Worm (Caenorhabditis elegans) whole organism, L3 larva: Measurements from ENCODE around the gene Y48B6A.5.

Source experiments
- aly-2 ChIP-seq: fragments of 150-350 bp; optimal IDR thresholded peaks from 2 replicates; lab custom pipeline; 2014; ENCODE audit warnings: missing biosample characterization, missing genetic modification characterization
- ama-1 ChIP-seq: fragments of 150-350 bp; optimal IDR thresholded peaks from 2 replicates; lab custom pipeline; 2018
- ceh-28 ChIP-seq: fragments of 150-350 bp; optimal IDR thresholded peaks from 2 replicates; lab custom pipeline; 2014; ENCODE audit warnings: missing biosample characterization, missing genetic modification reagents, missing genetic modification characterization
- ceh-82 ChIP-seq: fragments of 150-350 bp; optimal IDR thresholded peaks from 2 replicates; lab custom pipeline; 2014; ENCODE audit warnings: missing biosample characterization, missing genetic modification characterization
- ceh-9 ChIP-seq: sonication (generic microtip); optimal IDR thresholded peaks from 2 replicates; lab custom pipeline; 2018; ENCODE audit warnings: missing biosample characterization, missing genetic modification characterization
- eor-1 ChIP-seq, 2 experiments: fragments of 150-350 bp; optimal IDR thresholded peaks; 2 replicates each; lab custom pipeline; 2014 to 2018; ENCODE audit warnings: missing biosample characterization in 2 of 2, missing genetic modification characterization in 2 of 2
- fkh-10 ChIP-seq: sonication (generic microtip); optimal IDR thresholded peaks from 2 replicates; lab custom pipeline; 2017; ENCODE audit warnings: missing biosample characterization, missing genetic modification reagents, missing genetic modification characterization
- fos-1 ChIP-seq: fragments of 150-350 bp; optimal IDR thresholded peaks from 2 replicates; lab custom pipeline; 2014; ENCODE audit warnings: missing biosample characterization, missing genetic modification characterization
- lin-15B ChIP-seq: fragments of 150-350 bp; optimal IDR thresholded peaks from 2 replicates; lab custom pipeline; 2014; ENCODE audit warnings: missing biosample characterization, missing genetic modification characterization
- lsy-12 ChIP-seq: sonication (generic microtip); optimal IDR thresholded peaks from 2 replicates; lab custom pipeline; 2016; ENCODE audit warnings: mild to moderate bottlenecking, missing genetic modification characterization, missing compliant biosample characterization
- nfya-1 ChIP-seq: sonication (generic microtip); optimal IDR thresholded peaks from 2 replicates; lab custom pipeline; 2017; ENCODE audit warnings: missing genetic modification characterization, mild to moderate bottlenecking, missing compliant biosample characterization, antibody characterized with exemption, moderate library complexity; ENCODE audit not compliant: insufficient read depth
- nhr-12 ChIP-seq: fragments of 150-350 bp; optimal IDR thresholded peaks from 2 replicates; lab custom pipeline; 2014; ENCODE audit warnings: missing biosample characterization, missing genetic modification characterization
- nhr-77 ChIP-seq: fragments of 150-350 bp; optimal IDR thresholded peaks from 2 replicates; lab custom pipeline; 2014; ENCODE audit warnings: missing biosample characterization, missing genetic modification characterization
- pha-4 ChIP-seq: fragments of 150-350 bp; optimal IDR thresholded peaks from 2 replicates; lab custom pipeline; 2014; ENCODE audit warnings: missing biosample characterization, missing genetic modification reagents, missing genetic modification characterization
- unc-39 ChIP-seq: sonication (generic microtip); optimal IDR thresholded peaks from 4 replicates; lab custom pipeline; 2017; ENCODE audit warnings: missing biosample characterization, missing genetic modification characterization

The Y48B6A.5 gene

DNA sequence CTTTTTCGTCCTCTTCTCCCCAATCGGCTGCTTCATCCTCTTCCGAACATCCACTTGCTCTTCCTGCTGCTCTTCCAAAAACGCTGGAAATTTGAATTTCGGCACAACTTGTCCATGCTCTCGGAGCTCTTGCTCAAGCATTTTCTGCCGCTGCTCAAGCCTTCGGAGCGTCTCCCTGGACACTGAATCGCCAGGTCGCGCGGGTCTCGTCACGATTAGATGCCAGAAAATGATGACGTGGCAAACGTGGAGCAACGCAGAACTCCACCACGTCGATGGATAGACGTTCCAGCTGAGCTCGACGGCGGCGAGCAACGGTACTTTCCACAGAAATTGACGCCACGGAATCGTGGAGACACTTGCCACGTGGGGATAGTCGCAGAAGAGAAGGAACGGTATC, 45.8 kb downstream of the Y48B6A.5 start:
- TF ChIP-seq nhr-77 (tag; lab: Kevin White, UChicago) (no peak), fos-1 (tag; lab: Kevin White, UChicago) (no peak), nfya-1 (tag; lab: Kevin White, UChicago) (no peak)

- TF ChIP-seq pha-4 (tag; lab: Kevin White, UChicago), result no peak
- no peak for TF ChIP-seq ceh-82 (tag; lab: Kevin White, UChicago)
- TF ChIP-seq lin-15B (tag; lab: Kevin White, UChicago), result no peak
- TF ChIP-seq lsy-12 (tag; lab: Kevin White, UChicago), result no peak
- TF ChIP-seq fkh-10 (GFP tag; lab: Kevin White, UChicago), result no peak
- TF ChIP-seq unc-39, result no peak
- no peak for TF ChIP-seq ceh-28 (tag; lab: Kevin White, UChicago)
- TF ChIP-seq ceh-9 (tag; lab: Kevin White, UChicago), result no peak
- no peak for TF ChIP-seq nhr-12 (tag; lab: Kevin White, UChicago)
- TF ChIP-seq eor-1 (tag; optimal IDR thresholded peaks at IDR 0.05; lab: Kevin White, UChicago), result no peak
- no peak for TF ChIP-seq ama-1 (lab: Kevin White, UChicago)
- TF ChIP-seq aly-2 (tag; lab: Kevin White, UChicago), result no peak
Observed at ce11 chrII:14126841-14127240, 48.2 kb downstream of the Y48B6A.5 start, which contains the start of gene K09E4.3. TSS of gene K09E4.3 (minus strand) at chrII:14126941.
